Worm (Caenorhabditis elegans): Measurements from ENCODE around the gene ent-7.
A peak's percentile ranks its signal among the peaks of the same experiment; 100 is the strongest.

ce11 chrIV:9994895-9995394 lies 22.1 kb upstream of the ent-7 start, which contains the start of gene uba-1:
- TF ChIP-seq sup-37 (GFP tag; optimal IDR thresholded peaks at IDR 0.05) = no peak
- peak; percentile 13 for TF ChIP-seq nhr-47 (tag; optimal IDR thresholded peaks at IDR 0.05)
- TF ChIP-seq unc-130 (tag; optimal IDR thresholded peaks at IDR 0.05) = no peak
- TF ChIP-seq fkh-8 (tag; optimal IDR thresholded peaks at IDR 0.05) = no peak
- no peak for TF ChIP-seq ceh-82 (tag; optimal IDR thresholded peaks at IDR 0.05)
- TF ChIP-seq pag-3 (tag; optimal IDR thresholded peaks at IDR 0.05; ENCODE audit: borderline replicate concordance, insufficient read depth) = no peak
- TF ChIP-seq nhr-76 (tag; optimal IDR thresholded peaks at IDR 0.05) = no peak
- no peak for TF ChIP-seq fkh-4 (tag; optimal IDR thresholded peaks at IDR 0.05; ENCODE audit: borderline replicate concordance)
